Worm (Caenorhabditis elegans) whole organism, L1 larva: ENCODE results near the gene nhr-68.

ENCODE experiments used
- C04F5.9 ChIP-seq: sonication (generic microtip); optimal IDR thresholded peaks from 2 replicates; lab custom pipeline; 2016; ENCODE audit warnings: missing genetic modification characterization, missing compliant biosample characterization
- aha-1 ChIP-seq: fragments of 150-350 bp; optimal IDR thresholded peaks from 2 replicates; lab custom pipeline; 2014; ENCODE audit warnings: missing biosample characterization, missing genetic modification characterization
- alr-1 ChIP-seq: fragments of 200-800 bp; sonication (Bioruptor generic); optimal IDR thresholded peaks from 2 replicates; lab custom pipeline; 2018; ENCODE audit warnings: borderline replicate concordance, mild to moderate bottlenecking, missing genetic modification characterization, missing compliant biosample characterization
- ama-1 ChIP-seq: fragments of 150-350 bp; optimal IDR thresholded peaks from 2 replicates; lab custom pipeline; 2014
- ceh-63 ChIP-seq: fragments of 200-800 bp; sonication (Bioruptor generic); optimal IDR thresholded peaks from 2 replicates; lab custom pipeline; 2018; ENCODE audit warnings: mild to moderate bottlenecking, missing genetic modification characterization, missing compliant biosample characterization
- ceh-8 ChIP-seq: fragments of 200-800 bp; sonication (Bioruptor generic); optimal IDR thresholded peaks from 2 replicates; lab custom pipeline; 2018; ENCODE audit warnings: mild to moderate bottlenecking, missing genetic modification characterization, moderate library complexity, missing compliant biosample characterization
- ceh-82 ChIP-seq, 3 experiments: fragments of 150-350 bp in 1 of 3; sonication (generic microtip) in 2 of 3; optimal IDR thresholded peaks; 2 replicates each; lab custom pipeline; 2014 to 2017; ENCODE audit warnings: missing biosample characterization in 3 of 3, missing genetic modification characterization in 3 of 3
- ceh-88 ChIP-seq: fragments of 200-800 bp; sonication (Bioruptor generic); IDR thresholded peaks from 2 replicates; pipeline ENCODE4 v1.3.6; 2022; ENCODE audit warnings: missing genetic modification characterization, missing compliant biosample characterization
- ceh-90 ChIP-seq: sonication (generic microtip); optimal IDR thresholded peaks from 2 replicates; lab custom pipeline; 2016; ENCODE audit warnings: missing genetic modification characterization, missing compliant biosample characterization
- dpl-1 ChIP-seq, 3 experiments: fragments of 150-350 bp in 2 of 3; sonication (generic microtip) in 1 of 3; optimal IDR thresholded peaks; 2 replicates each; lab custom pipeline; 2014 to 2017; ENCODE audit warnings: missing biosample characterization in 3 of 3, missing genetic modification characterization in 3 of 3, missing genetic modification reagents in 3 of 3
- efl-1 ChIP-seq, 4 experiments: fragments of 150-350 bp; optimal IDR thresholded peaks in 3 of 4; peaks in 1 of 4; 1 replicate in 1 of 4; 2 replicates in 3 of 4; lab custom pipeline; 2014; ENCODE audit warnings: missing biosample characterization in 2 of 4, missing genetic modification characterization in 2 of 4, missing genetic modification reagents in 2 of 4
- elt-2 ChIP-seq: sonication (generic microtip); optimal IDR thresholded peaks from 2 replicates; lab custom pipeline; 2016; ENCODE audit warnings: missing genetic modification characterization, mild to moderate bottlenecking, inconsistent platforms, missing compliant biosample characterization, missing genetic modification reagents
- fkh-10 ChIP-seq: sonication (generic microtip); optimal IDR thresholded peaks from 2 replicates; lab custom pipeline; 2017; ENCODE audit warnings: missing biosample characterization, missing genetic modification reagents, missing genetic modification characterization
- fkh-8 ChIP-seq: sonication (generic microtip); optimal IDR thresholded peaks from 2 replicates; lab custom pipeline; 2016; ENCODE audit warnings: mild to moderate bottlenecking, missing genetic modification characterization, missing compliant biosample characterization
- grh-1 ChIP-seq: fragments of 200-800 bp; sonication (Bioruptor generic); IDR thresholded peaks from 2 replicates; pipeline ENCODE4 v1.3.6; 2022; ENCODE audit warnings: missing genetic modification reagents, missing genetic modification characterization, missing compliant biosample characterization
- hlh-4 ChIP-seq: sonication (generic microtip); optimal IDR thresholded peaks from 2 replicates; lab custom pipeline; 2016; ENCODE audit warnings: mild to moderate bottlenecking, missing genetic modification characterization, missing compliant biosample characterization
- hpl-2 ChIP-seq: fragments of 150-350 bp; optimal IDR thresholded peaks from 2 replicates; lab custom pipeline; 2014; ENCODE audit warnings: missing biosample characterization, missing genetic modification reagents, missing genetic modification characterization
- isw-1 ChIP-seq: fragments of 200-800 bp; sonication (Bioruptor generic); IDR thresholded peaks from 2 replicates; pipeline ENCODE4 v1.3.6; 2022; ENCODE audit warnings: missing genetic modification characterization, missing compliant biosample characterization
- jun-1 ChIP-seq: fragments of 150-350 bp; optimal IDR thresholded peaks from 2 replicates; lab custom pipeline; 2014; ENCODE audit warnings: missing biosample characterization, missing genetic modification reagents, missing genetic modification characterization
- lin-13 ChIP-seq: fragments of 150-350 bp; optimal IDR thresholded peaks from 2 replicates; lab custom pipeline; 2014; ENCODE audit warnings: missing biosample characterization, missing genetic modification reagents, missing genetic modification characterization
- lin-14 ChIP-seq: fragments of 200-800 bp; sonication (Bioruptor generic); optimal IDR thresholded peaks from 2 replicates; lab custom pipeline; 2018; ENCODE audit warnings: mild to moderate bottlenecking, missing genetic modification characterization, moderate library complexity, missing compliant biosample characterization
- lin-15B ChIP-seq: fragments of 150-350 bp; sonication (generic microtip); optimal IDR thresholded peaks from 3 replicates; lab custom pipeline; 2014; ENCODE audit warnings: missing biosample characterization, missing genetic modification characterization
- lin-35 ChIP-seq, 2 experiments: fragments of 150-350 bp; optimal IDR thresholded peaks; 2 replicates each; lab custom pipeline; 2014; ENCODE audit warnings: missing biosample characterization in 2 of 2, missing genetic modification characterization in 2 of 2, missing genetic modification reagents in 2 of 2
- lin-39 ChIP-seq: fragments of 150-350 bp; optimal IDR thresholded peaks from 2 replicates; lab custom pipeline; 2014; ENCODE audit warnings: missing biosample characterization, missing genetic modification reagents, missing genetic modification characterization
- lir-3 ChIP-seq: sonication (generic microtip); optimal IDR thresholded peaks from 2 replicates; lab custom pipeline; 2016; ENCODE audit warnings: mild to moderate bottlenecking, missing genetic modification characterization, moderate library complexity, missing compliant biosample characterization; ENCODE audit not compliant: poor library complexity
- mdl-1 ChIP-seq, 2 experiments: fragments of 150-350 bp; optimal IDR thresholded peaks; 2 replicates each; lab custom pipeline; 2014 to 2017; ENCODE audit warnings: missing biosample characterization in 2 of 2, missing genetic modification characterization in 2 of 2, inconsistent platforms in 1 of 2
- mef-2 ChIP-seq: fragments of 150-350 bp; optimal IDR thresholded peaks from 2 replicates; lab custom pipeline; 2014; ENCODE audit warnings: missing biosample characterization, missing genetic modification characterization
- mep-1 ChIP-seq: fragments of 150-350 bp; optimal IDR thresholded peaks from 2 replicates; lab custom pipeline; 2014; ENCODE audit warnings: missing biosample characterization, missing genetic modification characterization
- nhr-11 ChIP-seq: fragments of 150-350 bp; optimal IDR thresholded peaks from 2 replicates; lab custom pipeline; 2014; ENCODE audit warnings: missing biosample characterization, missing genetic modification characterization
- nhr-12 ChIP-seq: sonication (generic microtip); optimal IDR thresholded peaks from 2 replicates; lab custom pipeline; 2017; ENCODE audit warnings: missing biosample characterization, missing genetic modification characterization
- nhr-20 ChIP-seq: sonication (generic microtip); optimal IDR thresholded peaks from 2 replicates; lab custom pipeline; 2016; ENCODE audit warnings: mild to moderate bottlenecking, missing genetic modification characterization, missing compliant biosample characterization
- nhr-28 ChIP-seq: fragments of 150-350 bp; optimal IDR thresholded peaks from 2 replicates; lab custom pipeline; 2014; ENCODE audit warnings: missing biosample characterization, missing genetic modification characterization
- nhr-47 ChIP-seq: sonication (generic microtip); optimal IDR thresholded peaks from 2 replicates; lab custom pipeline; 2016; ENCODE audit warnings: mild to moderate bottlenecking, missing genetic modification characterization, moderate library complexity, missing compliant biosample characterization
- nhr-71 ChIP-seq: sonication (generic microtip); optimal IDR thresholded peaks from 2 replicates; lab custom pipeline; 2016; ENCODE audit warnings: mild to moderate bottlenecking, missing genetic modification characterization, moderate library complexity, missing compliant biosample characterization
- nhr-76 ChIP-seq: sonication (generic microtip); optimal IDR thresholded peaks from 2 replicates; lab custom pipeline; 2017; ENCODE audit warnings: missing biosample characterization, missing genetic modification characterization
- nhr-77 ChIP-seq: fragments of 150-350 bp; optimal IDR thresholded peaks from 2 replicates; lab custom pipeline; 2014; ENCODE audit warnings: missing biosample characterization, missing genetic modification characterization
- nhr-84 ChIP-seq: sonication (generic microtip); optimal IDR thresholded peaks from 2 replicates; lab custom pipeline; 2017; ENCODE audit warnings: missing biosample characterization, missing genetic modification characterization
- pax-3 ChIP-seq: fragments of 200-800 bp; sonication (Bioruptor generic); optimal IDR thresholded peaks from 2 replicates; lab custom pipeline; 2018; ENCODE audit warnings: mild to moderate bottlenecking, missing genetic modification characterization, moderate library complexity, missing compliant biosample characterization
- pqm-1 ChIP-seq: sonication (generic microtip); optimal IDR thresholded peaks from 3 replicates; lab custom pipeline; 2017; ENCODE audit warnings: missing biosample characterization, missing genetic modification characterization
- rnt-1 ChIP-seq: sonication (generic microtip); optimal IDR thresholded peaks from 2 replicates; lab custom pipeline; 2016; ENCODE audit warnings: mild to moderate bottlenecking, missing genetic modification characterization, moderate library complexity, missing compliant biosample characterization
- skn-1 ChIP-seq: fragments of 150-350 bp; optimal IDR thresholded peaks from 2 replicates; lab custom pipeline; 2014; ENCODE audit warnings: missing biosample characterization, missing genetic modification characterization
- sox-4 ChIP-seq: sonication (generic microtip); optimal IDR thresholded peaks from 2 replicates; lab custom pipeline; 2016; ENCODE audit warnings: missing genetic modification characterization, missing compliant biosample characterization
- sup-37 ChIP-seq: fragments of 200-800 bp; sonication (Bioruptor generic); optimal IDR thresholded peaks from 2 replicates; lab custom pipeline; 2018; ENCODE audit warnings: mild to moderate bottlenecking, missing genetic modification characterization, missing compliant biosample characterization
- tlp-1 ChIP-seq: fragments of 150-350 bp; optimal IDR thresholded peaks from 2 replicates; lab custom pipeline; 2014; ENCODE audit warnings: missing biosample characterization, missing genetic modification characterization
- unc-30 ChIP-seq: sonication (generic microtip); optimal IDR thresholded peaks from 2 replicates; lab custom pipeline; 2017; ENCODE audit warnings: missing biosample characterization, missing genetic modification characterization
- vab-15 ChIP-seq: sonication (generic microtip); optimal IDR thresholded peaks from 2 replicates; lab custom pipeline; 2017; ENCODE audit warnings: missing genotype, mild to moderate bottlenecking, missing genetic modification characterization, missing compliant biosample characterization
- zag-1 ChIP-seq: fragments of 150-350 bp; optimal IDR thresholded peaks from 2 replicates; lab custom pipeline; 2014; ENCODE audit warnings: missing biosample characterization, missing genetic modification characterization
- zip-4 ChIP-seq: fragments of 200-800 bp; sonication (Bioruptor generic); optimal IDR thresholded peaks from 2 replicates; lab custom pipeline; 2018; ENCODE audit warnings: mild to moderate bottlenecking, missing genetic modification characterization, moderate library complexity, missing compliant biosample characterization
- ztf-11 ChIP-seq, 2 experiments: sonication (generic microtip); optimal IDR thresholded peaks; 2 replicates each; lab custom pipeline; 2016 to 2017; ENCODE audit warnings: missing genetic modification characterization in 2 of 2, missing biosample characterization in 1 of 2, missing compliant biosample characterization in 1 of 2
- ztf-4 ChIP-seq: fragments of 150-350 bp; optimal IDR thresholded peaks from 2 replicates; lab custom pipeline; 2014; ENCODE audit warnings: missing biosample characterization, missing genetic modification characterization

The nhr-68 gene

ce11 chrV:11610049-11610448 is 36.8 kb downstream of the nhr-68 start, which contains the start of gene piit-1:
piit-1 (minus strand) TSS chrV:11610149.
- TF ChIP-seq nhr-84 (tag; lab: Kevin White, UChicago): no peak
- TF ChIP-seq tlp-1 (tag; lab: Kevin White, UChicago): no peak
- TF ChIP-seq, all 84 proteins: peak for 0

DNA sequence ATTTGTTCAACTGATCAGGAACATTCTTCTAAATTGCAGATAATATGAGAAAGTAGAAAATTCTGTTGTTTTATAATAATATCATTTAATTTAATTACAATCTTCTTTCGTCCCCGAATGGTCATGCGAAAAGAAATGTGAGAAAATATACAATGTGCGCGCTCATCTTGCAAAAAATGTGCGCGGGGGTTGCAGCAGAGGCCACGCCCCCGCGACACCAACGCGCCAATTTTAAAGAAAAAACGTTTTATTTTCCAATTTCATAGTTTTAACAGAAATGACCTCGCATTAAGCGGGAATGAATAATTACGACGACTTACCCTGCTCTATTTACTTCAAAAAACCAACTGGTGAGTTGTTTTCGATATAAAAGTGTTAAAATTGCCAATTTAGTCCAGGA is 37.2 kb downstream of the nhr-68 start, which contains the start of gene sas-5:
Gene sas-5, plus strand, starts transcription at position 257 of the 400 bp plus-strand sequence.
- peak; percentile 4 for TF ChIP-seq C04F5.9 (tag; lab: Kevin White, UChicago)
- TF ChIP-seq vab-15: no peak
- peak; percentile 65 for TF ChIP-seq grh-1
- no peak for TF ChIP-seq ceh-63 (GFP tag; lab: Kevin White, UChicago)
- TF ChIP-seq nhr-11 (tag; lab: Kevin White, UChicago): peak; percentile 2
- TF ChIP-seq pqm-1: no peak
- TF ChIP-seq pax-3: peak; percentile 25
- TF ChIP-seq ceh-82 (tag; optimal IDR thresholded peaks at IDR 0.05; lab: Kevin White, UChicago): peak; percentile 95 to 96 (median 96)
- TF ChIP-seq fkh-10 (GFP tag; lab: Kevin White, UChicago): no peak
- TF ChIP-seq ztf-11 (tag; optimal IDR thresholded peaks at IDR 0.05; lab: Kevin White, UChicago): peak in 1 of 2 experiments; percentile 61
- TF ChIP-seq elt-2 (tag; lab: Kevin White, UChicago): peak; percentile 64
- TF ChIP-seq mdl-1 (tag; optimal IDR thresholded peaks at IDR 0.05; lab: Kevin White, UChicago): peak in 1 of 2 experiments; percentile 65
- peak; percentile 73 for TF ChIP-seq lin-14 (GFP tag; lab: Kevin White, UChicago)
- peak; percentile 41 for TF ChIP-seq zip-4 (GFP tag; lab: Kevin White, UChicago)
- TF ChIP-seq lin-39 (tag; lab: Kevin White, UChicago): peak; percentile 35
- TF ChIP-seq lir-3 (tag; lab: Kevin White, UChicago): peak; percentile 51
- peak; percentile 85 to 92 (median 90) for TF ChIP-seq dpl-1 (GFP tag; optimal IDR thresholded peaks at IDR 0.05; lab: Kevin White, UChicago)
- TF ChIP-seq lin-35 (GFP tag; optimal IDR thresholded peaks at IDR 0.05; lab: Kevin White, UChicago): peak; percentile 86 to 95
- peak; percentile 68 for TF ChIP-seq lin-15B
- TF ChIP-seq mef-2: no peak
- TF ChIP-seq fkh-8: peak; percentile 13
- TF ChIP-seq ceh-90: no peak
- TF ChIP-seq zag-1 (tag; lab: Kevin White, UChicago): no peak
- TF ChIP-seq isw-1 (GFP tag; lab: Robert Waterston, UW): peak; percentile 55
- peak; percentile 66 for TF ChIP-seq ceh-8 (GFP tag; lab: Kevin White, UChicago)
- no peak for TF ChIP-seq ama-1 (lab: Kevin White, UChicago)
- TF ChIP-seq nhr-71: peak; percentile 88
- TF ChIP-seq skn-1 (tag; lab: Kevin White, UChicago): peak; percentile 74
- no peak for TF ChIP-seq aha-1 (tag; lab: Kevin White, UChicago)
- TF ChIP-seq rnt-1 (tag; lab: Kevin White, UChicago): peak; percentile 91
- TF ChIP-seq alr-1: no peak
- TF ChIP-seq sup-37 (GFP tag; lab: Kevin White, UChicago): no peak
- TF ChIP-seq ztf-4: peak; percentile 48
- TF ChIP-seq unc-30: no peak
- TF ChIP-seq jun-1 (tag; lab: Kevin White, UChicago): peak; percentile 21
- TF ChIP-seq nhr-20: peak; percentile 86
- no peak for TF ChIP-seq hlh-4 (tag; lab: Kevin White, UChicago)
- TF ChIP-seq mep-1 (tag; lab: Kevin White, UChicago): peak; percentile 72
- peak; percentile 34 for TF ChIP-seq hpl-2 (GFP tag; lab: Kevin White, UChicago)
- no peak for TF ChIP-seq nhr-77 (tag; lab: Kevin White, UChicago)
- no peak for TF ChIP-seq nhr-84 (tag; lab: Kevin White, UChicago)
- peak; percentile 7 for TF ChIP-seq sox-4 (tag; lab: Kevin White, UChicago)
- peak; percentile 56; the same call in 1 of the 2 replicates for TF ChIP-seq ceh-88
- peak; percentile 82 for TF ChIP-seq nhr-47 (tag; lab: Kevin White, UChicago)
- no peak for TF ChIP-seq nhr-12 (tag; lab: Kevin White, UChicago)
- no peak for TF ChIP-seq nhr-28
- TF ChIP-seq lin-13 (GFP tag; lab: Kevin White, UChicago): peak; percentile 57
- no peak for TF ChIP-seq nhr-76 (tag; lab: Kevin White, UChicago)
- TF ChIP-seq efl-1 (optimal IDR thresholded peaks at IDR 0.05; lab: Kevin White, UChicago): peak; percentile 51 to 93
- TF ChIP-seq efl-1 (GFP tag; optimal IDR thresholded peaks at IDR 0.05 in 1 of 2; lab: Kevin White, UChicago): peak; percentile 89 to 99
